Fruit fly (Drosophila melanogaster): ENCODE data around the gene Stip1.

Gene Stip1

dm6 chr2L:283071-283482 lies 11.8 kb upstream of the Stip1 start, which contains the start of gene CG11601:
CG11601 (minus strand) TSS chr2L:283269.
- peak; percentile 29 for TF ChIP-seq Fer1 (GFP tag; optimal IDR thresholded peaks at IDR 0.05)
- TF ChIP-seq slbo (GFP tag; IDR thresholded peaks at IDR 0.05) = peak; percentile 57
- peak; percentile 30; the same call in 1 of the 2 replicates for TF ChIP-seq stc (GFP tag; IDR thresholded peaks at IDR 0.05)
- TF ChIP-seq CG4730 (GFP tag; IDR thresholded peaks at IDR 0.05) = no peak
- no peak for TF ChIP-seq CG18011 (GFP tag; optimal IDR thresholded peaks at IDR 0.05)
- peak in 1 of 2 experiments; percentile 9 for TF ChIP-seq Hr51 (GFP tag; optimal IDR thresholded peaks at IDR 0.05)
- TF ChIP-seq CG17568 (GFP tag; optimal IDR thresholded peaks at IDR 0.05) = no peak
- TF ChIP-seq CG10274 (GFP tag; optimal IDR thresholded peaks at IDR 0.05) = no peak
- TF ChIP-seq HHEX (GFP tag; optimal IDR thresholded peaks at IDR 0.05) = peak; percentile 9
- TF ChIP-seq gcm (GFP tag; optimal IDR thresholded peaks at IDR 0.05) = no peak
- peak; percentile 6 for TF ChIP-seq Dip3 (GFP tag; optimal IDR thresholded peaks at IDR 0.05)
- TF ChIP-seq Lim3 (GFP tag; IDR thresholded peaks at IDR 0.05) = no peak
- TF ChIP-seq toy (GFP tag; IDR thresholded peaks at IDR 0.05) = no peak
- TF ChIP-seq Hmr (GFP tag; optimal IDR thresholded peaks at IDR 0.05) = peak; percentile 31
- TF ChIP-seq CG3407 (GFP tag; optimal IDR thresholded peaks at IDR 0.05) = no peak
- TF ChIP-seq Asciz (GFP tag; optimal IDR thresholded peaks at IDR 0.05) = no peak
- TF ChIP-seq Bdp1 (GFP tag; optimal IDR thresholded peaks at IDR 0.05) = no peak
- TF ChIP-seq sug (tag; optimal IDR thresholded peaks at IDR 0.05) = peak; percentile 39
- no peak for TF ChIP-seq CG5245 (GFP tag; optimal IDR thresholded peaks at IDR 0.05)
- TF ChIP-seq lmd (GFP tag; IDR thresholded peaks at IDR 0.05) = peak; percentile 41; the same call in 1 of the 2 replicates
- TF ChIP-seq sima (GFP tag; optimal IDR thresholded peaks at IDR 0.05) = no peak
- TF ChIP-seq dpn (GFP tag; optimal IDR thresholded peaks at IDR 0.05) = peak in 1 of 2 experiments; percentile 29
- peak; percentile 15 for TF ChIP-seq CG16863 (GFP tag; optimal IDR thresholded peaks at IDR 0.05)
- TF ChIP-seq CG43689 (GFP tag; IDR thresholded peaks at IDR 0.05) = no peak
- TF ChIP-seq CG12219 (GFP tag; optimal IDR thresholded peaks at IDR 0.05) = no peak
- no peak for TF ChIP-seq CG5180 (GFP tag; optimal IDR thresholded peaks at IDR 0.05)
- peak; percentile 71 for TF ChIP-seq pzg (GFP tag; optimal IDR thresholded peaks at IDR 0.05)
- TF ChIP-seq CG6689 (GFP tag; IDR thresholded peaks at IDR 0.05) = peak; percentile 40
- peak; percentile 21 for TF ChIP-seq gro (GFP tag; optimal IDR thresholded peaks at IDR 0.05)
- no peak for TF ChIP-seq CG16813 (GFP tag; IDR thresholded peaks at IDR 0.05; ENCODE audit: partially characterized antibody)
- peak; percentile 63 for TF ChIP-seq nmo (GFP tag; optimal IDR thresholded peaks at IDR 0.05)
- peak; percentile 68 for TF ChIP-seq lilli (GFP tag; optimal IDR thresholded peaks at IDR 0.05)
- no peak for TF ChIP-seq Dfd (GFP tag; optimal IDR thresholded peaks at IDR 0.05)
- no peak for TF ChIP-seq pfk (GFP tag; optimal IDR thresholded peaks at IDR 0.05)
- peak; percentile 55 for TF ChIP-seq hkb (optimal IDR thresholded peaks at IDR 0.05)
- no peak for TF ChIP-seq hkb (GFP tag; IDR thresholded peaks at IDR 0.05)
- TF ChIP-seq CG11247 (GFP tag; IDR thresholded peaks at IDR 0.05) = peak; percentile 18; the same call in 1 of the 2 replicates
- TF ChIP-seq CG9876 (GFP tag; optimal IDR thresholded peaks at IDR 0.05) = peak; percentile 38
- TF ChIP-seq CG8478 (optimal IDR thresholded peaks at IDR 0.05) = no peak
- no peak for TF ChIP-seq br (optimal IDR thresholded peaks at IDR 0.05)
- no peak for TF ChIP-seq cato (GFP tag; optimal IDR thresholded peaks at IDR 0.05; ENCODE audit: borderline replicate concordance)
- peak; percentile 39 for TF ChIP-seq CoRest (tag; optimal IDR thresholded peaks at IDR 0.05)
- peak; percentile 27 for TF ChIP-seq Sin3A (optimal IDR thresholded peaks at IDR 0.05)
- peak; percentile 14 for TF ChIP-seq CG9797 (GFP tag; optimal IDR thresholded peaks at IDR 0.05)
- TF ChIP-seq Myb (GFP tag; optimal IDR thresholded peaks at IDR 0.05) = peak; percentile 58
- peak; percentile 34 for TF ChIP-seq CG13624 (GFP tag; optimal IDR thresholded peaks at IDR 0.05)
- peak; percentile 52; the same call in 1 of the 2 replicates for TF ChIP-seq Xrp1 (GFP tag; IDR thresholded peaks at IDR 0.05)
- no peak for TF ChIP-seq fru (optimal IDR thresholded peaks at IDR 0.05)
- TF ChIP-seq CG18262 (tag; optimal IDR thresholded peaks at IDR 0.05) = peak; percentile 2
- TF ChIP-seq prd (optimal IDR thresholded peaks at IDR 0.05) = no peak
- TF ChIP-seq prd (GFP tag; IDR thresholded peaks at IDR 0.05) = 0 out of 3 replicates have a peak, but pooled peaks have one; percentile 43
- no peak for TF ChIP-seq Kr (GFP tag; optimal IDR thresholded peaks at IDR 0.05)
- TF ChIP-seq CG6854 (GFP tag; optimal IDR thresholded peaks at IDR 0.05) = no peak
